Fruit fly (Drosophila melanogaster): ENCODE measurements around the gene CG17944.

DNA sequence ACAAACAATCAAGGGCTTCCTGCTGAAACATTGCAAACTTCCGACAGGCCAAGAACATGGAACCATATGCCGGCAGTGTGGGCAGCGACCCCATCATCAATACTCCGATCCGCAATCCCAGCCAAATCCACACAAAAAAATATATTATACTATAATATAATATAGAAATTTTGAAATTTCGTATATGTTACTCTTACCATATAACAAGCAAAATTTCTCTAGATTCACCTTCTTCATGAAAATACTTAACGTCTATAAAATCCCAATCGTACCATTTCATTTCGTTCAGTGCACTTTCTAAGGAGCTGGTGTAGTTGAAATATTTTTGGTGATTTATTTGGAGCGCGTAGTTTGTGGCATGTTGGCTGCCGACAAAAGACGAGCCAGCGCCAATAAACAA is 27.3 kb downstream of the CG17944 start:
- TF ChIP-seq CG6276 (GFP tag; optimal IDR thresholded peaks at IDR 0.05) (no peak), CG6808 (GFP tag; optimal IDR thresholded peaks at IDR 0.05) (no peak), CG11902 (GFP tag; optimal IDR thresholded peaks at IDR 0.05) (no peak), Hr39 (GFP tag; optimal IDR thresholded peaks at IDR 0.05) (no peak), CG15336 (GFP tag; IDR thresholded peaks at IDR 0.05) (no peak), CG3032 (tag; optimal IDR thresholded peaks at IDR 0.05) (no peak)

All from whole organism, prepupa.